Fruit fly (Drosophila melanogaster) ovary, adult (tissue): Measurements from ENCODE around the gene Tnpo.

Source experiments
- CG17801 ChIP-seq: fragments of 200-800 bp; optimal IDR thresholded peaks from 2 replicates; lab custom pipeline; 2019; ENCODE audit warnings: missing biosample characterization, mild to moderate bottlenecking, missing genetic modification characterization, moderate library complexity; ENCODE audit not compliant: partially characterized antibody

Tnpo gene

DNA sequence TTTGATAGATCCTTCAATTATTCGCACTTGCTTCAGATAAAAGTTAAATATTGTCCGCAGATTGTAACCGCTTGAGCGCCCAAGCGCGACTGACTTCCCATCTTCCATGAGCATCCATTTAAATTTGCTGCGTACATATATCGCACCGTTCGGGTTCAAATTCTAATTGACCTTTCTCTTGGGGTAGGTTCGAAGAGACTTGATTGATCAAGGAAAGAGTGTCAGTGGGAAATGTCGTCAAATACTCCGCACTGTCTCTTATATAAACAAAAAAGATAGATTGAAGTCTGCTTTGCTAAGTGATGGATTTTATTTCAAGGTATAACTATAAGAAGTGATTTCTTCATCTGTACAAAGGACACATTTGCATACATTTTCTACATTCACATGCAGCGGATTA is 52.4 kb downstream of the Tnpo start, which contains the start of gene Mdr65:
Mdr65 (minus strand) TSS at position 101 of the 400 bp plus-strand sequence.
- TF ChIP-seq CG17801 (GFP tag; lab: Kevin White, UChicago) = no peak

DNA sequence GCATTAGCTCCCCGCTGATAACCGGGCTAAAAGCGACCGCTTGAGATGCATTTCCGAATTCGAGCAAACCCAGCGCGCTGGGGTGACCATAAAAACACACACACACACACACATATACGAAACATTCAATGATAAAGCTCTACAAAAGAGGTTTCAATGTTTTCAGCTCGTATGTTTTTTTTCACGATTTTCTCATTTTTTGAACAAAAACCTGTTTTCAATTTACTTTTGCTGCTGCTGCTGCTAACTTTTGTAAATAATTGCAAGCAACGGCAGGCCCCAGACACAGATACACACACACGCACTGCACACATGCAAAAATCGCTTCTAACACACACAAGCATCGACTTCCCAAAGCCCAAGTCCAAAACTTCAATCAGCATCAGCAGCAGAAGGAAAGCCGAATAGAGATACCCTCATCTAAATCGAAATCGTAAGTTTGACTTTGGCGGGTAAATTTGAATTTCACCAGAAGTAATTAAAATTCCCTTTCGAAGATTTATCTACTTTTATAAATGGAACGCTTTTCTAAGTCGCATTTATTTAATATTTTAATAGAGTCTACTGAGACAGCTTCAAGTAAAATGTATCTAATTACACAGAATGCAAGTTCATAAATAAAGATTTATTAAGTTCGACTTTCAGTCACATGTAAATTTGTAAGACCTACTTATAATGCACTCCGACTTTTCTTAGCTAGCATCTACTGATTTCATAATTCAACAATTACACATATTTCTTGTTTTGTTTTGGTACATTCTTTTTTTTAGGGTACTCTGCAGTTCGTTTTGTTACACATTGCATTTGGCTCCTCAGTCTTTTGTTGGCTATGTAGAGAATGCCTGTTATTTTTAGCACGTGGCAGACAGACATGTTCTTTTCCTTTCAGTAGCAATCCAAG is 56.1 kb downstream of the Tnpo start:
- TF ChIP-seq CG17801 (GFP tag; lab: Kevin White, UChicago) = no peak
